Worm (Caenorhabditis elegans): Measurements from ENCODE around the gene T19C3.6.
A peak's percentile ranks its signal among the peaks of the same experiment; 100 is the strongest.

T19C3.6 gene

DNA sequence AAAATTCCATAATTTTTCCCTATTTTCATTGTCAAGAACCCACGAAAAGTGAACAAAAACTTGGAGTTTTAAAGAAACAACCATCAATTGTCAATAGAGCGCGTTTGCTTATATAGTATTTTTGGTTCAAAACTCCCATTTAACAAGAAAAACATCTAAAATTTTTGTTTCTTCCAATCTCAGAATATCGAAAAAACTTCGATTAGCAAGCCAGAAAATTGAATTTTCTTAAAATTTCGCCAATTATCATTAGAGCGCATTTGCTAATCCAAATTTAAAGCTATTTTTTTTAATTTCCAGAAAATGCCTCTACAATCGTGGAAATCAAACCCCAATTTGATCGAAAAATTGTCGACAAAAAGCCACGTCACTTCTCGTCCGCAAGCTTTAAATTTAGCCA, 15.1 kb upstream of the T19C3.6 start, which contains the start of gene orai-1:
Gene orai-1, plus strand, starts transcription at position 301 of the 400 bp plus-strand sequence.
- TF ChIP-seq ceh-39 (tag; optimal IDR thresholded peaks at IDR 0.05) (no peak), zip-8 (tag; optimal IDR thresholded peaks at IDR 0.05) (peak; percentile 18), nhr-12 (tag; optimal IDR thresholded peaks at IDR 0.05) (no peak), nhr-2 (tag; optimal IDR thresholded peaks at IDR 0.05) (no peak), cnd-1 (tag; optimal IDR thresholded peaks at IDR 0.05) (no peak), blmp-1 (tag; optimal IDR thresholded peaks at IDR 0.05) (no peak), lin-32 (GFP tag; optimal IDR thresholded peaks at IDR 0.05) (no peak), drap-1 (GFP tag; optimal IDR thresholded peaks at IDR 0.05) (no peak)

DNA sequence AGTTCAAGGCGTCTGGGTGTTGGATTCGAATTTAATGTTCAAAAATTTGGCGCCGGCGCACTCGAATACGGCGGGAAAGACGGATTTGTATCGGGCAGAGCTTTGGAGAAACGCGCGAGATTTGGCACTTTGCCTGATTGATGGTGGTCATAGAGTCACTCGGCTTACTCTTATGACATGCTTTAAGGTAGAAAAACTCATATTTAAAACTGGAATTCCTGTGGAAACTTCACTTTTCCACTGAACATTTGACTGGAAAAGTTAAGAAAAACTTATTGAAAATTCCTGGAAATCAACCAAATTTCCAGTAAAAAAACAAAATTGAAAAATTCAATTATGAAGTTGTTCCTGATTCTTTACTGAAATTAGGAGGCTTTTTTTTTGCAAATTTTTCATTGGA, 13.3 kb upstream of the T19C3.6 start:
- TF ChIP-seq ceh-39 (tag; optimal IDR thresholded peaks at IDR 0.05) (no peak), bed-3 (GFP tag; optimal IDR thresholded peaks at IDR 0.05) (no peak), sem-2 (GFP tag; optimal IDR thresholded peaks at IDR 0.05) (no peak), nhr-12 (tag; optimal IDR thresholded peaks at IDR 0.05) (no peak), lin-32 (GFP tag; optimal IDR thresholded peaks at IDR 0.05) (no peak)

DNA sequence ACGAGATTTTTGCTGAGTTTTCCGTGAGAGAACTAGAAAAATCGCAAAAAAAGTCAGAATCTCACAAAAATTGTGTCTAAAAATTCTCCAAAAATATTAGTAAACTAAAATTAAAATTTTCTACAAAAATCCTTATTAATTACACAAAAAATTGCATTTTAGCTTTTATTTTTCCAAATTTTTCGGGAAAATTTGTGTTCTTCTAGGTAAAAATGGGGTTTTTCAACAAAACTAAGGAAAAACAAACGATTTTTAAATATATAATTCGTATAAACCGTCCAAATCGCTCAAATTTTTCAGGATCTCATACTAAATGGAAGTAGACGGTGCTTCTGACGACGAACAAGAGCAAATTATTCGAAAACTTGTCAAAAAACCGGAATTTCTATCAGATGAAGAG, 10.4 kb upstream of the T19C3.6 start, which contains the start of gene W06E11.1:
Gene W06E11.1, plus strand, starts transcription at position 301 of the 400 bp plus-strand sequence.
- no peak for TF ChIP-seq lin-32 (GFP tag; optimal IDR thresholded peaks at IDR 0.05)
- no peak for TF ChIP-seq sptf-1 (tag; optimal IDR thresholded peaks at IDR 0.05)
- no peak for TF ChIP-seq nhr-28 (tag; optimal IDR thresholded peaks at IDR 0.05)
- no peak for TF ChIP-seq blmp-1 (tag; optimal IDR thresholded peaks at IDR 0.05)
- no peak for TF ChIP-seq ham-2 (GFP tag; optimal IDR thresholded peaks at IDR 0.05)
- TF ChIP-seq lsy-2 (tag; optimal IDR thresholded peaks at IDR 0.05) = no peak
- TF ChIP-seq drap-1 (GFP tag; optimal IDR thresholded peaks at IDR 0.05) = no peak
- no peak for TF ChIP-seq nhr-2 (tag; optimal IDR thresholded peaks at IDR 0.05)
- no peak for TF ChIP-seq zip-8 (tag; optimal IDR thresholded peaks at IDR 0.05)
- no peak for TF ChIP-seq cnd-1 (tag; optimal IDR thresholded peaks at IDR 0.05)

DNA sequence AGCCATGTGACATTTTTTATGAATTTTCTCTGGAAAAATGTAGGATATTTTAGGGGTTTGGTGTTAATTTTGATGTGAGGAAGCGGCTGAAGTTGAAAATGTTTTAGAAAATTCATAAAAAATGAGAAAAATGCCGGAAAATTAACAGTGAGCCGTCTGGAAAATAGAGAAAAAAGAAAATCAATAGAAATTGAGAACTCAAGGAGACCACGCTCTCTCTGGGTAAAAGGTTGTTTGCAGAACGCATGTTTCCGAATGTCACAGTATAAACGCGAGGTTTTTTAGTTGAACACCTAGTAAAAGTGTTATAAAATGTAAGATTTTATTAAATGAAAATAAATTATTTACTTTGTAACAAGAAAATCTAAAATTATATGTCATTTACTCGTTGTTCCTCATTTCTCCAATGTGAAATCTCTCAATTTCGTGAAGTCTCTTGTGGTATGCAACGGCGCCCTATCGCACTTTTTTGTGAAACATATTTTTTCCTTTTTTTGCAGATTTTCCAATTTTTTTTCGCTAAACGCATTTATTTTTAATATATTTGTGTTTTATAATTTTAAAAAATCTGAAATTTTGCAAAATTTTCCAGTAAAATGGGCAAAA, 9.0 kb upstream of the T19C3.6 start, which contains the start of the genes tag-266 and tag-267:
Gene tag-266, minus strand, starts transcription at position 29 of the 606 bp plus-strand sequence.
Gene tag-267, plus strand, starts transcription at position 593 of the 606 bp plus-strand sequence.
- TF ChIP-seq mab-5 (tag; optimal IDR thresholded peaks at IDR 0.05) (no peak), mls-2 (tag; optimal IDR thresholded peaks at IDR 0.05) (peak; percentile 35), ceh-83 (GFP tag; optimal IDR thresholded peaks at IDR 0.05) (peak; percentile 5), sptf-1 (tag; optimal IDR thresholded peaks at IDR 0.05) (peak; percentile 89), ham-2 (GFP tag; optimal IDR thresholded peaks at IDR 0.05) (no peak), bed-3 (GFP tag; optimal IDR thresholded peaks at IDR 0.05) (peak; percentile 64), nhr-76 (tag; optimal IDR thresholded peaks at IDR 0.05) (no peak), sem-2 (GFP tag; optimal IDR thresholded peaks at IDR 0.05) (peak; percentile 28), flh-1 (GFP tag; optimal IDR thresholded peaks at IDR 0.05) (no peak), nhr-2 (tag; optimal IDR thresholded peaks at IDR 0.05) (no peak), elt-1 (tag; optimal IDR thresholded peaks at IDR 0.05; ENCODE audit: borderline replicate concordance, insufficient read depth) (no peak), M03D4.4 (tag; optimal IDR thresholded peaks at IDR 0.05) (peak; percentile 64), drap-1 (GFP tag; optimal IDR thresholded peaks at IDR 0.05) (peak; percentile 61), cnd-1 (tag; optimal IDR thresholded peaks at IDR 0.05) (peak; percentile 65), unc-39 (tag; optimal IDR thresholded peaks at IDR 0.05) (no peak), ceh-43 (GFP tag; optimal IDR thresholded peaks at IDR 0.05) (no peak), elt-3 (tag; optimal IDR thresholded peaks at IDR 0.05) (no peak), blmp-1 (tag; optimal IDR thresholded peaks at IDR 0.05) (no peak), ztf-11 (tag; optimal IDR thresholded peaks at IDR 0.05) (no peak), unc-120 (tag; optimal IDR thresholded peaks at IDR 0.05; ENCODE audit: poor library complexity, severe bottlenecking) (peak; percentile 15), pha-4 (tag; optimal IDR thresholded peaks at IDR 0.05) (no peak), hlh-1 (tag; optimal IDR thresholded peaks at IDR 0.05) (no peak), nhr-28 (tag; optimal IDR thresholded peaks at IDR 0.05) (no peak), ceh-39 (tag; optimal IDR thresholded peaks at IDR 0.05) (peak; percentile 4), mep-1 (tag; optimal IDR thresholded peaks at IDR 0.05) (peak; percentile 63), unc-62 (GFP tag; optimal IDR thresholded peaks at IDR 0.05) (no peak), lsy-2 (tag; optimal IDR thresholded peaks at IDR 0.05) (peak; percentile 70), snpc-4 (tag; optimal IDR thresholded peaks at IDR 0.05) (no peak), nhr-237 (tag; optimal IDR thresholded peaks at IDR 0.05) (peak; percentile 79), lin-13 (tag; optimal IDR thresholded peaks at IDR 0.05) (peak; percentile 41), nhr-12 (tag; optimal IDR thresholded peaks at IDR 0.05) (no peak), ces-1 (GFP tag; optimal IDR thresholded peaks at IDR 0.05) (peak; percentile 63), zip-8 (tag; optimal IDR thresholded peaks at IDR 0.05) (no peak), lin-32 (GFP tag; optimal IDR thresholded peaks at IDR 0.05) (no peak), tbx-8 (GFP tag; optimal IDR thresholded peaks at IDR 0.05) (peak; percentile 65)

Measured in whole organism, mixed stage, embryonic.